Fruit fly (Drosophila melanogaster) whole organism, embryonic: Measurements from ENCODE around the gene CG5966.

ENCODE experiments used
- Antp ChIP-seq: fragments of 200-800 bp; sonication (Bioruptor generic); optimal IDR thresholded peaks from 3 replicates; lab custom pipeline; 2016; ENCODE audit warnings: missing biosample characterization, missing genetic modification characterization
- B-H2 ChIP-seq: fragments of 200-800 bp; sonication (Bioruptor generic); optimal IDR thresholded peaks from 2 replicates; lab custom pipeline; 2018; ENCODE audit warnings: missing biosample characterization, mild to moderate bottlenecking, missing genetic modification characterization
- Bgb ChIP-seq: fragments of 200-800 bp; sonication (Bioruptor generic); IDR thresholded peaks from 2 replicates; pipeline ENCODE4 v1.3.6; 2022; ENCODE audit warnings: missing biosample characterization, missing genetic modification characterization; ENCODE audit not compliant: partially characterized antibody
- Blimp-1 ChIP-seq: fragments of 200-800 bp; sonication (Bioruptor generic); optimal IDR thresholded peaks from 3 replicates; lab custom pipeline; 2018; ENCODE audit warnings: missing biosample characterization, missing genetic modification characterization, mild to moderate bottlenecking, moderate library complexity, missing genetic modification reagents
- CG10209 ChIP-seq: fragments of 200-800 bp; sonication (Bioruptor generic); optimal IDR thresholded peaks from 3 replicates; lab custom pipeline; 2017; ENCODE audit warnings: missing biosample characterization, mild to moderate bottlenecking, missing genetic modification characterization, missing genetic modification reagents
- CG10267 ChIP-seq: fragments of 200-800 bp; sonication (Bioruptor generic); optimal IDR thresholded peaks from 2 replicates; lab custom pipeline; 2018; ENCODE audit warnings: missing biosample characterization, mild to moderate bottlenecking, missing genetic modification characterization, moderate library complexity
- CG1233 ChIP-seq: fragments of 200-800 bp; sonication (Bioruptor generic); optimal IDR thresholded peaks from 4 replicates; lab custom pipeline; 2018; ENCODE audit warnings: missing biosample characterization, mild to moderate bottlenecking, missing genetic modification characterization
- CG12391 ChIP-seq: fragments of 200-800 bp; sonication (Bioruptor generic); optimal IDR thresholded peaks from 3 replicates; lab custom pipeline; 2018; ENCODE audit warnings: missing biosample characterization, mild to moderate bottlenecking, missing genetic modification characterization, moderate library complexity
- CG13424 ChIP-seq: fragments of 200-800 bp; sonication (Bioruptor generic); optimal IDR thresholded peaks from 2 replicates; lab custom pipeline; 2019; ENCODE audit warnings: missing biosample characterization, mild to moderate bottlenecking, missing genetic modification characterization, moderate library complexity
- CG13775 ChIP-seq: fragments of 200-800 bp; sonication (Bioruptor generic); optimal IDR thresholded peaks from 3 replicates; lab custom pipeline; 2017; ENCODE audit warnings: missing biosample characterization, mild to moderate bottlenecking, missing genetic modification characterization
- CG14710 ChIP-seq: fragments of 200-800 bp; sonication (Bioruptor generic); optimal IDR thresholded peaks from 3 replicates; lab custom pipeline; 2019; ENCODE audit warnings: missing biosample characterization, mild to moderate bottlenecking, missing genetic modification characterization, moderate library complexity
- CG15073 ChIP-seq: fragments of 200-800 bp; sonication (Bioruptor generic); optimal IDR thresholded peaks from 2 replicates; lab custom pipeline; 2016; ENCODE audit warnings: missing biosample characterization, missing genetic modification characterization
- CG15601 ChIP-seq: fragments of 200-800 bp; sonication (Bioruptor generic); optimal IDR thresholded peaks from 3 replicates; lab custom pipeline; 2019; ENCODE audit warnings: missing biosample characterization, mild to moderate bottlenecking, missing genetic modification characterization, moderate library complexity
- CG1603 ChIP-seq: fragments of 200-800 bp; sonication (Bioruptor generic); optimal IDR thresholded peaks from 2 replicates; lab custom pipeline; 2019; ENCODE audit warnings: missing biosample characterization, mild to moderate bottlenecking, missing genetic modification characterization, moderate library complexity
- CG17829 ChIP-seq: fragments of 200-800 bp; optimal IDR thresholded peaks from 2 replicates; lab custom pipeline; 2019; ENCODE audit warnings: missing biosample characterization, mild to moderate bottlenecking, missing genetic modification characterization, moderate library complexity
- CG2875 ChIP-seq: fragments of 200-800 bp; sonication (Bioruptor generic); optimal IDR thresholded peaks from 2 replicates; lab custom pipeline; 2017; ENCODE audit warnings: missing biosample characterization, mild to moderate bottlenecking, missing genetic modification characterization, missing genetic modification reagents
- CG2889 ChIP-seq: fragments of 200-800 bp; sonication (Bioruptor generic); IDR thresholded peaks from 3 replicates; pipeline ENCODE4 v1.3.6; 2022; ENCODE audit warnings: missing biosample characterization, missing genetic modification characterization
- CG33213 ChIP-seq: fragments of 200-800 bp; sonication (Bioruptor generic); optimal IDR thresholded peaks from 3 replicates; lab custom pipeline; 2016; ENCODE audit warnings: missing biosample characterization, missing genetic modification characterization
- CG4328 ChIP-seq: fragments of 200-800 bp; sonication (Bioruptor generic); optimal IDR thresholded peaks from 3 replicates; lab custom pipeline; 2017; ENCODE audit warnings: missing biosample characterization, missing genetic modification reagents, missing genetic modification characterization
- CG6175 ChIP-seq: fragments of 200-800 bp; sonication (Bioruptor generic); IDR thresholded peaks from 3 replicates; pipeline ENCODE4 v1.3.6; 2022; ENCODE audit warnings: missing biosample characterization, missing genetic modification characterization
- CG6272 ChIP-seq: fragments of 200-800 bp; sonication (Bioruptor generic); IDR thresholded peaks from 2 replicates; pipeline ENCODE4 v1.3.6; 2022; ENCODE audit warnings: missing biosample characterization, missing genetic modification characterization
- CG6689 ChIP-seq: fragments of 200-800 bp; sonication (Bioruptor generic); IDR thresholded peaks from 2 replicates; pipeline ENCODE4 v1.3.6; 2022; ENCODE audit warnings: missing biosample characterization, missing genetic modification characterization
- D19A ChIP-seq: fragments of 200-800 bp; optimal IDR thresholded peaks from 3 replicates; lab custom pipeline; 2019; ENCODE audit warnings: missing biosample characterization, mild to moderate bottlenecking, missing genetic modification characterization, moderate library complexity
- Gug ChIP-seq: fragments of 200-800 bp; sonication (Bioruptor generic); IDR thresholded peaks from 4 replicates; pipeline ENCODE4 v1.3.6; 2022; ENCODE audit warnings: missing biosample characterization, missing genetic modification characterization
- Hsf ChIP-seq: fragments of 200-800 bp; sonication (Bioruptor generic); optimal IDR thresholded peaks from 3 replicates; lab custom pipeline; 2016; ENCODE audit warnings: missing biosample characterization, missing genetic modification characterization
- MTF-1 ChIP-seq: fragments of 200-800 bp; sonication (Bioruptor generic); optimal IDR thresholded peaks from 2 replicates; lab custom pipeline; 2018; ENCODE audit warnings: missing biosample characterization, mild to moderate bottlenecking, missing genetic modification characterization, borderline replicate concordance
- Med ChIP-seq: fragments of 200-800 bp; sonication (Bioruptor generic); peaks from one replicate; lab custom pipeline; 2016; ENCODE audit warnings: missing biosample characterization, missing genetic modification characterization, mild to moderate bottlenecking, inconsistent platforms, moderate library complexity
- Myb ChIP-seq: fragments of 200-800 bp; sonication (Bioruptor generic); optimal IDR thresholded peaks from 2 replicates; lab custom pipeline; 2016; ENCODE audit warnings: missing biosample characterization, missing genetic modification characterization
- NfI ChIP-seq: fragments of 200-800 bp; sonication (Bioruptor generic); optimal IDR thresholded peaks from 3 replicates; lab custom pipeline; 2018; ENCODE audit warnings: missing biosample characterization, mild to moderate bottlenecking, missing genetic modification characterization, moderate library complexity
- Opbp ChIP-seq: fragments of 200-800 bp; sonication (Bioruptor generic); IDR thresholded peaks from 3 replicates; pipeline ENCODE4 v1.3.6; 2022; ENCODE audit warnings: missing biosample characterization, missing genetic modification characterization; ENCODE audit not compliant: partially characterized antibody
- Pdp1 ChIP-seq, 2 experiments: fragments of 200-800 bp; sonication (Bioruptor generic); optimal IDR thresholded peaks; 3 replicates each; lab custom pipeline; 2016; ENCODE audit warnings: missing biosample characterization in 2 of 2, missing genetic modification characterization in 2 of 2, mild to moderate bottlenecking in 1 of 2, moderate library complexity in 1 of 2
- Ravus ChIP-seq: fragments of 200-800 bp; sonication (Bioruptor generic); IDR thresholded peaks from 2 replicates; pipeline ENCODE4 v1.3.6; 2022; ENCODE audit warnings: missing biosample characterization, missing genetic modification characterization
- Spps ChIP-seq: fragments of 200-800 bp; sonication (Bioruptor generic); optimal IDR thresholded peaks from 2 replicates; lab custom pipeline; 2018; ENCODE audit warnings: missing biosample characterization, mild to moderate bottlenecking, missing genetic modification characterization
- Xbp1 ChIP-seq: fragments of 200-800 bp; sonication (Bioruptor generic); optimal IDR thresholded peaks from 3 replicates; lab custom pipeline; 2016; ENCODE audit warnings: missing biosample characterization, mild to moderate bottlenecking, missing genetic modification characterization
- ase ChIP-seq: fragments of 200-800 bp; sonication (Bioruptor generic); IDR thresholded peaks from 3 replicates; pipeline ENCODE4 v1.3.6; 2022; ENCODE audit warnings: missing biosample characterization, missing genetic modification characterization
- cad ChIP-seq: fragments of >200 bp; optimal IDR thresholded peaks from 2 replicates; lab custom pipeline; 2017; ENCODE audit warnings: missing biosample characterization, missing genetic modification characterization
- caup ChIP-seq: fragments of 200-800 bp; sonication (Bioruptor generic); optimal IDR thresholded peaks from 3 replicates; lab custom pipeline; 2017; ENCODE audit warnings: missing biosample characterization, mild to moderate bottlenecking, missing genetic modification characterization, moderate library complexity; ENCODE audit not compliant: severe bottlenecking
- crp ChIP-seq, 2 experiments: fragments of 200-800 bp; sonication (Bioruptor generic); optimal IDR thresholded peaks; 2 replicates in 1 of 2; 3 replicates in 1 of 2; lab custom pipeline; 2017; ENCODE audit warnings: missing biosample characterization in 2 of 2, missing genetic modification characterization in 2 of 2, mild to moderate bottlenecking in 1 of 2, moderate library complexity in 1 of 2
- gfzf ChIP-seq: fragments of 200-800 bp; sonication (Bioruptor generic); optimal IDR thresholded peaks from 2 replicates; lab custom pipeline; 2016; ENCODE audit warnings: missing biosample characterization, mild to moderate bottlenecking, missing genetic modification characterization, moderate library complexity
- gsb ChIP-seq: fragments of 200-800 bp; sonication (Bioruptor generic); IDR thresholded peaks from 2 replicates; pipeline ENCODE4 v1.3.6; 2022; ENCODE audit warnings: missing biosample characterization, missing genetic modification characterization
- lbe ChIP-seq: fragments of 200-800 bp; sonication (Bioruptor generic); optimal IDR thresholded peaks from 2 replicates; lab custom pipeline; 2016; ENCODE audit warnings: missing biosample characterization, mild to moderate bottlenecking, missing genetic modification characterization
- pan ChIP-seq, 4 experiments: fragments of >200 bp in 3 of 4; fragments of 200-800 bp in 1 of 4; sonication (Bioruptor generic) in 1 of 4; optimal IDR thresholded peaks in 3 of 4; IDR thresholded peaks in 1 of 4; 2 replicates each; pipeline versions ENCODE4 v1.3.6 to Lab custom; 2017 to 2022; ENCODE audit warnings: missing biosample characterization in 2 of 4, missing genetic modification characterization in 2 of 4, mixed read lengths in 1 of 4
- phol ChIP-seq: fragments of 200-800 bp; sonication (Bioruptor generic); optimal IDR thresholded peaks from 3 replicates; lab custom pipeline; 2018; ENCODE audit warnings: missing biosample characterization, mild to moderate bottlenecking, missing genetic modification characterization, moderate library complexity
- pita ChIP-seq: fragments of 200-800 bp; sonication (Bioruptor generic); optimal IDR thresholded peaks from 2 replicates; lab custom pipeline; 2017; ENCODE audit warnings: missing biosample characterization, mild to moderate bottlenecking, missing genetic modification characterization
- pros ChIP-seq: fragments of 200-800 bp; sonication (Bioruptor generic); optimal IDR thresholded peaks from 3 replicates; lab custom pipeline; 2019; ENCODE audit warnings: missing biosample characterization, mild to moderate bottlenecking, missing genetic modification characterization, moderate library complexity
- pzg ChIP-seq: fragments of 200-800 bp; sonication (Bioruptor generic); optimal IDR thresholded peaks from 3 replicates; lab custom pipeline; 2018; ENCODE audit warnings: missing biosample characterization, mild to moderate bottlenecking, missing genetic modification characterization, moderate library complexity
- ro ChIP-seq: fragments of 200-800 bp; sonication (Bioruptor generic); IDR thresholded peaks from 2 replicates; pipeline ENCODE4 v1.3.6; 2022; ENCODE audit warnings: missing biosample characterization, missing genetic modification characterization
- sqz ChIP-seq: fragments of 200-800 bp; sonication (Bioruptor generic); optimal IDR thresholded peaks from 3 replicates; lab custom pipeline; 2018; ENCODE audit warnings: missing biosample characterization, mild to moderate bottlenecking, missing genetic modification characterization
- tll ChIP-seq, 2 experiments: fragments of 200-800 bp in 1 of 2; fragments of >200 bp in 1 of 2; sonication (Bioruptor generic) in 1 of 2; optimal IDR thresholded peaks; 2 replicates each; lab custom pipeline; 2017 to 2019; ENCODE audit warnings: missing biosample characterization in 2 of 2, missing genetic modification characterization in 2 of 2, mild to moderate bottlenecking in 1 of 2, moderate library complexity in 1 of 2

The CG5966 gene

DNA sequence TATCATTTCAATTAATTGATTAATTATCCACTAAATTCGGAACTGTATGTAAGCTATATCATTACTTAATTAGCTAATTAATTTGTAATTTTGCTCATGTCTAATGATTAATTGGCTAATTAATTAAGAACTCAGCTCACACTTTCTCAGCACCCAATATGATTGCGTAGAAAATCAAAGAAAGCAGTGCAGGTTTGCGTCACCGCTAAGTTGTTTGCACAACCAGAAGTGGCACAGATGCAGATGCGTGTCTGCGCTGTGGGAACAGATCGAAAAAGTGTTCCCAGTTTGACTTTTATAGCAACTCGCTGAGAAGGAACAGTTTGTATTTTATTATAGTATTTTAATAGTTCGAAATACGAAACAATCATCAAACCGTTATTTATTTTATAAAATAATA, 3.5 kb downstream of the CG5966 start (continued):
- TF ChIP-seq CG2889 (GFP tag; lab: Robert Waterston, UW) (no peak), Pdp1 (GFP tag; optimal IDR thresholded peaks at IDR 0.05; lab: Kevin White, UChicago) (peak in 1 of 2 experiments; percentile 54), lbe (GFP tag; lab: Kevin White, UChicago) (no peak), CG13775 (GFP tag; lab: Kevin White, UChicago) (no peak), D19A (tag; lab: Kevin White, UChicago) (no peak), sqz (GFP tag; lab: Kevin White, UChicago) (no peak), CG6175 (GFP tag; lab: Robert Waterston, UW) (no peak), gsb (GFP tag; lab: Robert Waterston, UW) (no peak), Med (GFP tag; lab: Kevin White, UChicago) (peak; percentile 79), CG33213 (GFP tag; lab: Kevin White, UChicago) (peak; percentile 22), Bgb (GFP tag; lab: Robert Waterston, UW) (peak; percentile 25; the same call in 1 of the 2 replicates), pros (GFP tag; lab: Kevin White, UChicago) (no peak), phol (tag; lab: Kevin White, UChicago) (no peak), CG17829 (tag; lab: Kevin White, UChicago) (peak; percentile 19), CG1603 (tag; lab: Kevin White, UChicago) (peak; percentile 54), Blimp-1 (GFP tag; lab: Kevin White, UChicago) (peak; percentile 0), pan (optimal IDR thresholded peaks at IDR 0.05; lab: Kevin White, UChicago) (no peak), pan (GFP tag; optimal IDR thresholded peaks at IDR 0.05 in 1 of 2, IDR thresholded peaks at IDR 0.05 in 1 of 2) (peak in 1 of 2 experiments; percentile 25), CG4328 (GFP tag; lab: Kevin White, UChicago) (no peak), CG13424 (tag; lab: Kevin White, UChicago) (peak; percentile 11), Spps (tag; lab: Kevin White, UChicago) (no peak), CG2875 (GFP tag; lab: Kevin White, UChicago) (no peak), B-H2 (no peak), CG15073 (no peak), CG6689 (GFP tag; lab: Robert Waterston, UW) (no peak), gfzf (GFP tag; lab: Kevin White, UChicago) (peak; percentile 4), Opbp (peak; percentile 32; the same call in 1 of the 3 replicates), Antp (GFP tag; lab: Kevin White, UChicago) (no peak), Hsf (GFP tag; lab: Kevin White, UChicago) (no peak), Myb (no peak), crp (GFP tag; optimal IDR thresholded peaks at IDR 0.05; lab: Kevin White, UChicago) (no peak), Gug (no peak), Ravus (GFP tag; lab: Robert Waterston, UW) (no peak), pzg (GFP tag; lab: Kevin White, UChicago) (peak; percentile 10), tll (GFP tag; optimal IDR thresholded peaks at IDR 0.05; lab: Kevin White, UChicago) (no peak), CG12391 (tag; lab: Kevin White, UChicago) (peak; percentile 7), Xbp1 (GFP tag; lab: Kevin White, UChicago) (no peak), MTF-1 (GFP tag; lab: Kevin White, UChicago) (no peak), caup (GFP tag; lab: Kevin White, UChicago) (no peak), CG1233 (no peak), cad (GFP tag; lab: Kevin White, UChicago) (no peak), NfI (GFP tag; lab: Kevin White, UChicago) (peak; percentile 26), CG15601 (tag; lab: Kevin White, UChicago) (peak; percentile 40), pita (GFP tag; lab: Kevin White, UChicago) (peak; percentile 91), CG10209 (no peak), CG10267 (peak; percentile 5), CG14710 (tag; lab: Kevin White, UChicago) (peak; percentile 36), ase (no peak), ro (GFP tag; lab: Robert Waterston, UW) (no peak), CG6272 (GFP tag; lab: Robert Waterston, UW) (peak; percentile 26; the same call in 1 of the 2 replicates)
